Fruit fly (Drosophila melanogaster): Measurements from ENCODE around the gene CG2983.

CG2983 gene

dm6 chr2L:2800956-2801776 is 46.3 kb upstream of the CG2983 start (continued):
- no peak for TF ChIP-seq Ptx1 (GFP tag; IDR thresholded peaks at IDR 0.05)
- TF ChIP-seq CG18599 (GFP tag; optimal IDR thresholded peaks at IDR 0.05): peak; percentile 44
- TF ChIP-seq CG6254 (GFP tag; optimal IDR thresholded peaks at IDR 0.05): no peak
- peak; percentile 11 for TF ChIP-seq CG5180 (GFP tag; optimal IDR thresholded peaks at IDR 0.05)
- TF ChIP-seq pho (GFP tag; optimal IDR thresholded peaks at IDR 0.05): no peak
- no peak for TF ChIP-seq D19B (GFP tag; optimal IDR thresholded peaks at IDR 0.05)
- peak; percentile 47 for TF ChIP-seq CG12769 (tag; optimal IDR thresholded peaks at IDR 0.05)
- TF ChIP-seq E2f1 (GFP tag; IDR thresholded peaks at IDR 0.05): no peak
- TF ChIP-seq CG13894 (tag; optimal IDR thresholded peaks at IDR 0.05): no peak
- no peak for TF ChIP-seq CG14050 (GFP tag; IDR thresholded peaks at IDR 0.05)
- no peak for TF ChIP-seq CG8281 (tag; optimal IDR thresholded peaks at IDR 0.05)
- peak in 1 of 2 experiments; percentile 25 for TF ChIP-seq Pdp1 (GFP tag; optimal IDR thresholded peaks at IDR 0.05)
- TF ChIP-seq CG31365 (tag; optimal IDR thresholded peaks at IDR 0.05): no peak
- TF ChIP-seq CG17186 (GFP tag; optimal IDR thresholded peaks at IDR 0.05): no peak
- TF ChIP-seq Blimp-1 (GFP tag; optimal IDR thresholded peaks at IDR 0.05): no peak
- no peak for TF ChIP-seq luna (GFP tag; optimal IDR thresholded peaks at IDR 0.05)
- TF ChIP-seq CG2712 (tag; optimal IDR thresholded peaks at IDR 0.05): no peak
- no peak for TF ChIP-seq CG2889 (GFP tag; IDR thresholded peaks at IDR 0.05)
- no peak for TF ChIP-seq Rfx (GFP tag; IDR thresholded peaks at IDR 0.05)
- peak; percentile 90 for TF ChIP-seq lab (GFP tag; optimal IDR thresholded peaks at IDR 0.05)
- no peak for TF ChIP-seq nerfin-2 (GFP tag; IDR thresholded peaks at IDR 0.05; ENCODE audit: partially characterized antibody)
- TF ChIP-seq grn (GFP tag; optimal IDR thresholded peaks at IDR 0.05): peak; percentile 98
- no peak for TF ChIP-seq knrl (GFP tag; IDR thresholded peaks at IDR 0.05; ENCODE audit: partially characterized antibody)
- no peak for TF ChIP-seq Abd-B (GFP tag; optimal IDR thresholded peaks at IDR 0.05)
- TF ChIP-seq cwo (GFP tag; optimal IDR thresholded peaks at IDR 0.05): peak; percentile 83
- TF ChIP-seq CG34376 (GFP tag; optimal IDR thresholded peaks at IDR 0.05): peak; percentile 77
- no peak for TF ChIP-seq en (GFP tag; optimal IDR thresholded peaks at IDR 0.05)
- no peak for TF ChIP-seq yki (optimal IDR thresholded peaks at IDR 0.05)
- TF ChIP-seq Mad (GFP tag; optimal IDR thresholded peaks at IDR 0.05): no peak
- TF ChIP-seq schlank (tag; optimal IDR thresholded peaks at IDR 0.05): no peak
- TF ChIP-seq Deaf1 (tag; optimal IDR thresholded peaks at IDR 0.05): peak; percentile 15
- TF ChIP-seq Lim3 (GFP tag; IDR thresholded peaks at IDR 0.05): peak; percentile 63; the same call in 1 of the 2 replicates
- TF ChIP-seq wor (GFP tag; IDR thresholded peaks at IDR 0.05): no peak
- peak; percentile 83 for TF ChIP-seq Hey (tag; optimal IDR thresholded peaks at IDR 0.05)
- peak; percentile 82 for TF ChIP-seq CG7987 (GFP tag; optimal IDR thresholded peaks at IDR 0.05)
- TF ChIP-seq shn (GFP tag; optimal IDR thresholded peaks at IDR 0.05): no peak
- no peak for TF ChIP-seq CrebB (tag; optimal IDR thresholded peaks at IDR 0.05)
- no peak for TF ChIP-seq D (optimal IDR thresholded peaks at IDR 0.05)
- TF ChIP-seq D (GFP tag; optimal IDR thresholded peaks at IDR 0.05): no peak
- TF ChIP-seq Myb (GFP tag; optimal IDR thresholded peaks at IDR 0.05): no peak
- TF ChIP-seq CG3065 (GFP tag; optimal IDR thresholded peaks at IDR 0.05): no peak
- TF ChIP-seq CG16813 (GFP tag; IDR thresholded peaks at IDR 0.05; ENCODE audit: partially characterized antibody): no peak

Measured in whole organism, embryonic.